Worm (Caenorhabditis elegans): ENCODE measurements around the gene egl-47.

DNA sequence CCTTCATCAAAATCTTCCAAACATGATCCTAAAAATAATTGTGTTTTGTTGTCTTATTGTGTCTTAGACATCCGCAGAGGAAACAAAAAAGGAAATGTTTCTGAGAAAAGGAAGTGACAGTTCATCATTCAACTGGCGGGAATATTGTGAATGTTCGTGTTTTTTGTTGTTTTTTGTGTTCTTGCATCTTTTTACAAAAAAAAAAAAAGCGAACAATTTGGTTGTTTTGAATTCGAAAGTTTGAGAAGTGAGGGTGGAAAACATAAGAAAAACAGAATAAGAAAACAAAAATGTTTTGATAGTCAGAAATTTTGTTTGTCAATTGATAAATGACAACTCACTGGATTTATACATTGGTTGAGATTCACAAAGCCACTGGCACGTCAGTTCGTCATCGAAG, 10.2 kb downstream of the egl-47 start:
- TF ChIP-seq daf-12 (tag; optimal IDR thresholded peaks at IDR 0.05) (no peak), unc-130 (GFP tag; optimal IDR thresholded peaks at IDR 0.05) (no peak), unc-39 (tag; optimal IDR thresholded peaks at IDR 0.05) (no peak), fkh-10 (GFP tag; optimal IDR thresholded peaks at IDR 0.05) (no peak)

Data from whole organism, L4 larva.